Worm (Caenorhabditis elegans) whole organism, mixed stage, embryonic: ENCODE data around the gene arrd-9.
A peak's percentile ranks its signal among the peaks of the same experiment; 100 is the strongest.

Source experiments
- M03D4.4 ChIP-seq: sonication (generic microtip); optimal IDR thresholded peaks from 2 replicates; lab custom pipeline; 2017; ENCODE audit warnings: mild to moderate bottlenecking, missing genetic modification characterization, missing compliant biosample characterization
- bed-3 ChIP-seq: fragments of 200-800 bp; sonication (Bioruptor generic); optimal IDR thresholded peaks from 3 replicates; lab custom pipeline; 2018; ENCODE audit warnings: mild to moderate bottlenecking, missing genetic modification characterization, moderate library complexity, missing compliant biosample characterization
- blmp-1 ChIP-seq: fragments of 150-350 bp; optimal IDR thresholded peaks from 2 replicates; lab custom pipeline; 2014; ENCODE audit warnings: missing biosample characterization, missing genetic modification characterization
- ceh-39 ChIP-seq: fragments of 150-350 bp; optimal IDR thresholded peaks from 2 replicates; lab custom pipeline; 2014; ENCODE audit warnings: missing biosample characterization, missing genetic modification characterization
- ceh-43 ChIP-seq: fragments of 200-800 bp; sonication (Bioruptor generic); optimal IDR thresholded peaks from 2 replicates; lab custom pipeline; 2018; ENCODE audit warnings: mild to moderate bottlenecking, missing genetic modification characterization, moderate library complexity, missing compliant biosample characterization
- ceh-83 ChIP-seq: fragments of 200-800 bp; sonication (Bioruptor generic); optimal IDR thresholded peaks from 2 replicates; lab custom pipeline; 2018; ENCODE audit warnings: mild to moderate bottlenecking, missing genetic modification characterization, missing compliant biosample characterization
- ces-1 ChIP-seq: fragments of 150-350 bp; optimal IDR thresholded peaks from 2 replicates; lab custom pipeline; 2014; ENCODE audit warnings: missing biosample characterization, missing genetic modification reagents, missing genetic modification characterization
- cnd-1 ChIP-seq: fragments of 200-800 bp; sonication (Bioruptor generic); optimal IDR thresholded peaks from 2 replicates; lab custom pipeline; 2018; ENCODE audit warnings: mild to moderate bottlenecking, missing genetic modification characterization, missing compliant biosample characterization
- drap-1 ChIP-seq: fragments of 200-800 bp; sonication (Bioruptor generic); optimal IDR thresholded peaks from 3 replicates; lab custom pipeline; 2018; ENCODE audit warnings: mild to moderate bottlenecking, missing genetic modification characterization, missing compliant biosample characterization
- elt-1 ChIP-seq: sonication (generic microtip); optimal IDR thresholded peaks from 2 replicates; lab custom pipeline; 2017; ENCODE audit warnings: missing genetic modification characterization, mild to moderate bottlenecking, missing compliant biosample characterization, antibody characterized with exemption, moderate library complexity, borderline replicate concordance; ENCODE audit not compliant: insufficient read depth
- elt-3 ChIP-seq: fragments of 150-350 bp; optimal IDR thresholded peaks from 2 replicates; lab custom pipeline; 2014; ENCODE audit warnings: missing biosample characterization, missing genetic modification characterization
- flh-1 ChIP-seq: fragments of 200-800 bp; sonication (Bioruptor generic); optimal IDR thresholded peaks from 2 replicates; lab custom pipeline; 2018; ENCODE audit warnings: mild to moderate bottlenecking, missing genetic modification characterization, moderate library complexity, missing compliant biosample characterization
- hlh-1 ChIP-seq: fragments of 150-350 bp; optimal IDR thresholded peaks from 2 replicates; lab custom pipeline; 2014; ENCODE audit warnings: missing biosample characterization, missing genetic modification reagents, missing genetic modification characterization
- lin-13 ChIP-seq: fragments of 150-350 bp; optimal IDR thresholded peaks from 2 replicates; lab custom pipeline; 2014; ENCODE audit warnings: missing biosample characterization, missing genetic modification characterization
- lin-32 ChIP-seq: fragments of 200-800 bp; sonication (Bioruptor generic); optimal IDR thresholded peaks from 2 replicates; lab custom pipeline; 2018; ENCODE audit warnings: mild to moderate bottlenecking, missing genetic modification characterization, missing compliant biosample characterization
- lsy-2 ChIP-seq: fragments of 150-350 bp; optimal IDR thresholded peaks from 2 replicates; lab custom pipeline; 2014; ENCODE audit warnings: missing biosample characterization, missing genetic modification characterization
- mab-5 ChIP-seq: fragments of 150-350 bp; optimal IDR thresholded peaks from 2 replicates; lab custom pipeline; 2014; ENCODE audit warnings: missing biosample characterization, missing genetic modification characterization
- mls-2 ChIP-seq: sonication (generic microtip); optimal IDR thresholded peaks from 2 replicates; lab custom pipeline; 2016; ENCODE audit warnings: mild to moderate bottlenecking, missing genetic modification characterization, moderate library complexity, missing compliant biosample characterization
- nhr-12 ChIP-seq: fragments of 150-350 bp; optimal IDR thresholded peaks from 2 replicates; lab custom pipeline; 2014; ENCODE audit warnings: missing biosample characterization, missing genetic modification characterization
- nhr-28 ChIP-seq: fragments of 150-350 bp; optimal IDR thresholded peaks from 2 replicates; lab custom pipeline; 2014; ENCODE audit warnings: missing biosample characterization, missing genetic modification characterization
- nhr-76 ChIP-seq: sonication (generic microtip); optimal IDR thresholded peaks from 2 replicates; lab custom pipeline; 2017; ENCODE audit warnings: missing biosample characterization, missing genetic modification characterization
- pha-4 ChIP-seq: fragments of 150-350 bp; optimal IDR thresholded peaks from 2 replicates; lab custom pipeline; 2018; ENCODE audit warnings: missing biosample characterization, missing genetic modification reagents, missing genetic modification characterization
- sem-2 ChIP-seq: fragments of 200-800 bp; sonication (Bioruptor generic); optimal IDR thresholded peaks from 2 replicates; lab custom pipeline; 2018; ENCODE audit warnings: mild to moderate bottlenecking, missing genetic modification characterization, missing compliant biosample characterization
- snpc-4 ChIP-seq: fragments of 150-350 bp; optimal IDR thresholded peaks from 2 replicates; lab custom pipeline; 2014; ENCODE audit warnings: missing biosample characterization, missing genetic modification characterization
- sptf-1 ChIP-seq: sonication (generic microtip); optimal IDR thresholded peaks from 2 replicates; lab custom pipeline; 2017; ENCODE audit warnings: mild to moderate bottlenecking, missing genetic modification characterization, moderate library complexity, missing compliant biosample characterization
- unc-120 ChIP-seq: sonication (generic microtip); optimal IDR thresholded peaks from 2 replicates; lab custom pipeline; 2017; ENCODE audit warnings: missing genetic modification characterization, missing compliant biosample characterization; ENCODE audit not compliant: poor library complexity, severe bottlenecking
- unc-39 ChIP-seq: fragments of 150-350 bp; optimal IDR thresholded peaks from 2 replicates; lab custom pipeline; 2014; ENCODE audit warnings: missing biosample characterization, missing genetic modification characterization
- unc-62 ChIP-seq: fragments of 150-350 bp; optimal IDR thresholded peaks from 2 replicates; lab custom pipeline; 2014; ENCODE audit warnings: missing biosample characterization, missing genetic modification reagents, missing genetic modification characterization
- zip-8 ChIP-seq: fragments of 150-350 bp; optimal IDR thresholded peaks from 2 replicates; lab custom pipeline; 2014; ENCODE audit warnings: missing biosample characterization, missing genetic modification characterization
- ztf-11 ChIP-seq: fragments of 150-350 bp; optimal IDR thresholded peaks from 2 replicates; lab custom pipeline; 2014; ENCODE audit warnings: missing biosample characterization, missing genetic modification characterization

arrd-9 gene

ce11 chrII:12489903-12490302 is 9.2 kb upstream of the arrd-9 start, which contains the start of gene T21B4.15:
Gene T21B4.15, plus strand, starts transcription at chrII:12490203.
- no peak for TF ChIP-seq snpc-4 (tag; lab: Kevin White, UChicago)
- no peak for TF ChIP-seq ceh-83 (GFP tag; lab: Kevin White, UChicago)
- no peak for TF ChIP-seq blmp-1 (tag; lab: Kevin White, UChicago)
- TF ChIP-seq mls-2 = no peak
- no peak for TF ChIP-seq elt-3 (tag; lab: Kevin White, UChicago)
- no peak for TF ChIP-seq lin-13 (tag; lab: Kevin White, UChicago)
- no peak for TF ChIP-seq sem-2
- no peak for TF ChIP-seq ceh-43 (GFP tag; lab: Kevin White, UChicago)
- no peak for TF ChIP-seq unc-62
- TF ChIP-seq nhr-76 = no peak
- TF ChIP-seq elt-1 (tag; lab: Kevin White, UChicago) = no peak
- no peak for TF ChIP-seq M03D4.4 (tag; lab: Kevin White, UChicago)
- TF ChIP-seq unc-120 (tag; lab: Kevin White, UChicago) = no peak
- no peak for TF ChIP-seq drap-1 (GFP tag; lab: Kevin White, UChicago)
- no peak for TF ChIP-seq nhr-28 (tag; lab: Kevin White, UChicago)
- no peak for TF ChIP-seq ceh-39 (tag; lab: Kevin White, UChicago)
- no peak for TF ChIP-seq bed-3 (GFP tag; lab: Kevin White, UChicago)

DNA sequence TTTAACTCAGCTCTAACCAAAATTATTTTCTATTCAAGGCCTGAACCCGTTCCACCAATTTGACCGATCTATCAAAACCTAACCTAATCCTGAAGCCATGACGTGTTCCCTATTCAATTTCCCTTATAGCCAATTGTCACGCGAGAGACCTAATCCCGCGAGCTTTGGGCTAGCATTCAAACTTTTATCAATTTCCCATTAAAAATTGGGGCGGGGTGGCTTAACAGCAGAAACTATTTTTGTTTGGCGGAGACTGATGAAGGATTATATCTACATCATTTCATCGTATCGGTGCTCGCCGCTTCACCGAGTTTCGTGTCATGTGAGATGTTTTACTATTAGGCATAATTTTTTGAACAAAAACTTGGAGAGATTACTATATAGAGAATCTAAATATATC is 8.1 kb upstream of the arrd-9 start:
- TF ChIP-seq M03D4.4 (tag; lab: Kevin White, UChicago) (no peak), lin-32 (GFP tag; lab: Kevin White, UChicago) (no peak), sptf-1 (tag; lab: Kevin White, UChicago) (no peak), pha-4 (no peak), unc-39 (tag; lab: Kevin White, UChicago) (no peak), ceh-43 (GFP tag; lab: Kevin White, UChicago) (no peak), unc-120 (tag; lab: Kevin White, UChicago) (no peak), lin-13 (tag; lab: Kevin White, UChicago) (no peak), elt-3 (tag; lab: Kevin White, UChicago) (no peak), drap-1 (GFP tag; lab: Kevin White, UChicago) (no peak), ztf-11 (tag; lab: Kevin White, UChicago) (no peak), nhr-76 (no peak), ces-1 (GFP tag; lab: Kevin White, UChicago) (no peak), unc-62 (no peak), hlh-1 (no peak), flh-1 (GFP tag; lab: Kevin White, UChicago) (no peak), cnd-1 (tag; lab: Kevin White, UChicago) (no peak)

DNA sequence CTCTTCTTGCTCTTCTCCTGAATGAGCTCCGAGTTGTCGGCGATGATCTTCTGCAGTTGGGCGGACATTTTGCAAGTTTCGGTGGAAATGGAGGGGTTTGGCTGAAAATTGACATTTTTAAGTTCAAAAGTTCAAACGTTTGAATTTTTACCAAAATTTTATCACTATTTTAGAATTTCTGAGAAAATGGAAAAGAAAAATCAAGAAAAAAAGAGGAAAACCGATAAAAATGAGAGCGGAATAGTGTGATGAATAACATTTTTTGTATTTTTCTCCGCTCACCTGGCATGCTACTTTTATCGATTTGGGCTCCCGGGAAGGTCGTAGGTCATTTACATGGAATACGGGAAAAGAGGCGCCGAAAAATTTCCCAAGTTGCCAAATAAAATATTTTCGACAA is 4.3 kb upstream of the arrd-9 start, which contains the start of gene F15A4.10:
TSS of gene F15A4.10 (minus strand) at position 101 of the 400 bp plus-strand sequence.
- no peak for TF ChIP-seq lin-32 (GFP tag; lab: Kevin White, UChicago)
- TF ChIP-seq unc-39 (tag; lab: Kevin White, UChicago) = no peak
- TF ChIP-seq cnd-1 (tag; lab: Kevin White, UChicago) = no peak
- no peak for TF ChIP-seq zip-8
- no peak for TF ChIP-seq mls-2
- no peak for TF ChIP-seq elt-1 (tag; lab: Kevin White, UChicago)
- no peak for TF ChIP-seq nhr-76
- no peak for TF ChIP-seq nhr-12 (tag; lab: Kevin White, UChicago)
- TF ChIP-seq mab-5 = no peak
- TF ChIP-seq ztf-11 (tag; lab: Kevin White, UChicago) = no peak
- TF ChIP-seq flh-1 (GFP tag; lab: Kevin White, UChicago) = no peak
- no peak for TF ChIP-seq lsy-2
- TF ChIP-seq ceh-83 (GFP tag; lab: Kevin White, UChicago) = no peak
- no peak for TF ChIP-seq snpc-4 (tag; lab: Kevin White, UChicago)

DNA sequence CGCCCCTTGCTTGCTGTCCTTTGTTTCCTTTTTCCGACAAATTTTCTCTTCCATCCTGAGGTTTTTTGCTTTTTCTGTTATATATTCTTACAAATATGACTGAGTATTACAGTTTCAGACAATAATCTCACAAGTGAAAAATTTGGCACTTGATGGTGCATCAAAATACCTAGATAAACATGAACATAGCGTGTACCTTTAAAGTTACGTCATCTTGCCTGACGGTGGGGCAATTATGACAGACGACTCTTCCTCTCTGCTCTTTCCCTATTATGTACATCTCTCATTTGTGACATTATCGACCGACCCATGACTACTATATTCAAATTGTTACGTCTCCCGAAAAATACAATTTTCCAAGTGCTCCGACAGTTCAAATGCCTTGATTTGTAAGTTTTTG is 1.9 kb upstream of the arrd-9 start, which contains the start of gene fbxb-102:
TSS of gene fbxb-102 (plus strand) at position 301 of the 400 bp plus-strand sequence.
- TF ChIP-seq ceh-39 (tag; lab: Kevin White, UChicago) = no peak
- peak; percentile 44 for TF ChIP-seq zip-8
- no peak for TF ChIP-seq cnd-1 (tag; lab: Kevin White, UChicago)

ce11 chrII:12481645-12482044 is 934 bp upstream of the arrd-9 start:
- no peak for TF ChIP-seq lin-32 (GFP tag; lab: Kevin White, UChicago)
- no peak for TF ChIP-seq lin-13 (tag; lab: Kevin White, UChicago)
- no peak for TF ChIP-seq pha-4
- TF ChIP-seq unc-120 (tag; lab: Kevin White, UChicago) = no peak
- no peak for TF ChIP-seq unc-62
- no peak for TF ChIP-seq snpc-4 (tag; lab: Kevin White, UChicago)
- no peak for TF ChIP-seq ztf-11 (tag; lab: Kevin White, UChicago)
- TF ChIP-seq elt-1 (tag; lab: Kevin White, UChicago) = no peak
- TF ChIP-seq mab-5 = no peak
- no peak for TF ChIP-seq flh-1 (GFP tag; lab: Kevin White, UChicago)
- TF ChIP-seq drap-1 (GFP tag; lab: Kevin White, UChicago) = no peak
